Worm (Caenorhabditis elegans): ENCODE results near the gene abhd-3.2.

Gene abhd-3.2

DNA sequence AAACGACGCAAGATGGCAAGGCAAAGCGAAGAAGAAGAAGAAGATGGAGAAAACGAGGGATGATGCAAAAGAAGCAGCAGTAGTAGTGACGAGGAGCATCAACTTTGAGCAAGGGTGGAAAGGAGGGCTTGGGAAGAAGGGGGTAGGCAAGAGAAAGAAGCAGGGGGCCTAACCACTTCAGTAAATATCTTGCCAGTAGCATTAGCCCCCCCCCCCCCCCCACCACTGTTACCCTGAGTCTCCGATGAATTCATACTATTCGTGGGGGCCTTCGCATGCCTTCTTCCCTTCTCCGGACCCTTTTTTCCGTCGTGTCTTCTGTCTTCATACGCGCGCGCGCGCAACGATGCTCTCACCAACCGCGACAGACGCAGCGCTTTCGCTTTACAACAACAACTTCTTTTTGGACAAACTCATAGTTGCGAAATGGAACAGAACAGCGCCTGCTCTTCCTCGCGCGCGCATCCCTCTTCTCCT, 44.1 kb upstream of the abhd-3.2 start (continued):
- TF ChIP-seq swsn-7 (tag; optimal IDR thresholded peaks at IDR 0.05) = peak; percentile 23
- no peak for TF ChIP-seq egl-27 (tag; optimal IDR thresholded peaks at IDR 0.05)
- no peak for TF ChIP-seq pag-3 (tag; optimal IDR thresholded peaks at IDR 0.05; ENCODE audit: borderline replicate concordance, insufficient read depth)

DNA sequence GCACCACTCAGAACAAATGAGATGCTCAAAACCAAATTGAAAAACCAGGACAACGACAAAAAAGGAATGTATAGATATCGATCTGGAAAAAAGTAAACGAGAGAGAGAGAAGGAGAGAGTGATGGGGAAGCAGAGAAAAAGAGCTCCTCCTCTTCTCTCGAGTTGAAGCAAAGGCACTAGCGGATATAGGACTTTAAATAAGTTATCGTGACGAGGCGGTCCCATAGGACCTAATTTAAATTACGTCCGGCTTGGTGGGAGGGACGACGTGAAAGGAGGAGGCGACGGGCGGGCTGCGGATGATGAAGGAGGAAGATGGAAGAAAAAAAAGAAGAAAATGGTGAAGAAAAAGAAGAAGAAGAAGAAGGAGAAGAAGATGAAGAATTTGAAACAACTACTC, 40.8 kb upstream of the abhd-3.2 start:
- no peak for TF ChIP-seq nhr-237 (tag; optimal IDR thresholded peaks at IDR 0.05)
- no peak for TF ChIP-seq ceh-82 (tag; optimal IDR thresholded peaks at IDR 0.05)
- no peak for TF ChIP-seq C16A3.4 (tag; optimal IDR thresholded peaks at IDR 0.05)
- no peak for TF ChIP-seq zag-1 (tag; optimal IDR thresholded peaks at IDR 0.05)
- TF ChIP-seq egl-13 (tag; optimal IDR thresholded peaks at IDR 0.05) = peak; percentile 52
- TF ChIP-seq C34B4.2 (tag; optimal IDR thresholded peaks at IDR 0.05) = no peak
- TF ChIP-seq swsn-7 (tag; optimal IDR thresholded peaks at IDR 0.05) = peak; percentile 29
- no peak for TF ChIP-seq rnt-1 (tag; optimal IDR thresholded peaks at IDR 0.05)
- TF ChIP-seq ceh-8 (GFP tag; optimal IDR thresholded peaks at IDR 0.05) = peak; percentile 60
- peak; percentile 1 for TF ChIP-seq snu-23 (GFP tag; optimal IDR thresholded peaks at IDR 0.05)
- TF ChIP-seq elt-3 (tag; optimal IDR thresholded peaks at IDR 0.05) = no peak
- peak; percentile 85 for TF ChIP-seq lin-14 (GFP tag; optimal IDR thresholded peaks at IDR 0.05)
- TF ChIP-seq dsc-1 (tag; optimal IDR thresholded peaks at IDR 0.05) = peak; percentile 47
- TF ChIP-seq nhr-71 (tag; optimal IDR thresholded peaks at IDR 0.05) = peak; percentile 63
- peak; percentile 54 for TF ChIP-seq tbx-2 (tag; optimal IDR thresholded peaks at IDR 0.05)
- TF ChIP-seq hlh-4 (tag; optimal IDR thresholded peaks at IDR 0.05) = no peak
- no peak for TF ChIP-seq lin-39 (tag; optimal IDR thresholded peaks at IDR 0.05)
- TF ChIP-seq ces-1 (GFP tag; optimal IDR thresholded peaks at IDR 0.05) = peak; percentile 67
- TF ChIP-seq ztf-11 (tag; optimal IDR thresholded peaks at IDR 0.05) = peak in 1 of 2 experiments; percentile 25
- TF ChIP-seq sox-4 (tag; optimal IDR thresholded peaks at IDR 0.05) = peak; percentile 12
- no peak for TF ChIP-seq nhr-19 (GFP tag; conservative IDR thresholded peaks at IDR 0.05)
- TF ChIP-seq nhr-20 (tag; optimal IDR thresholded peaks at IDR 0.05) = no peak
- TF ChIP-seq pqm-1 (tag; optimal IDR thresholded peaks at IDR 0.05) = no peak
- peak; percentile 28 for TF ChIP-seq mep-1 (tag; optimal IDR thresholded peaks at IDR 0.05)
- peak; percentile 46 for TF ChIP-seq nhr-47 (tag; optimal IDR thresholded peaks at IDR 0.05)
- peak; percentile 31 for TF ChIP-seq skn-1 (tag; optimal IDR thresholded peaks at IDR 0.05)
- TF ChIP-seq mab-9 (GFP tag; IDR thresholded peaks at IDR 0.05) = 0 out of 2 replicates have a peak, but pooled peaks have one; percentile 42
- no peak for TF ChIP-seq ztf-4 (tag; optimal IDR thresholded peaks at IDR 0.05)

DNA sequence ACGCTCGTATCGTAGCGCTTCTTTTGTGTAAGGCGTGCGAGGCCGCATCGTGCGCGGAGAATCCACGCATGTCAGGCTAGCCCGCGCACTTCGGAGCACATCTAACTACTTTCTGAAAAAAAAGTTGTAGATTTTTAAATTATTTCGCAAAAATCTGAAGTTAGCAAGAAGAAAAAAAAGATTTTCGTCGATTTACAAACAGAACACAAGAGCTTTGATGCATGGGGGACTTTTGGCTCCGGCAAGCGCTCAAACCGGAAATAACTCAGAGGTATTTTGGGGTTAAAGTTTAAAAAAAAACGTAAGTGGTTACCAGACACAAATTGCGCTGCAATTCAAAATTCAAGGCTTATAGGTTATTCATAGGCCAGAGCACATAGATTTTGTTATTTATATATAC, 39.6 kb upstream of the abhd-3.2 start, which contains the start of the genes F55A4.13 and nlf-1:
TSS of gene F55A4.13 (minus strand) at position 101 of the 400 bp plus-strand sequence.
TSS of gene nlf-1 (minus strand) at position 112 of the 400 bp plus-strand sequence.
- TF ChIP-seq dsc-1 (tag; optimal IDR thresholded peaks at IDR 0.05) (no peak), hlh-17 (GFP tag; optimal IDR thresholded peaks at IDR 0.05; ENCODE audit: borderline replicate concordance) (no peak), hlh-4 (tag; optimal IDR thresholded peaks at IDR 0.05) (no peak), F16B12.6 (tag; optimal IDR thresholded peaks at IDR 0.05) (no peak), pqm-1 (tag; optimal IDR thresholded peaks at IDR 0.05) (no peak), aha-1 (tag; optimal IDR thresholded peaks at IDR 0.05) (no peak), fkh-4 (tag; optimal IDR thresholded peaks at IDR 0.05; ENCODE audit: borderline replicate concordance) (no peak), pag-3 (tag; optimal IDR thresholded peaks at IDR 0.05; ENCODE audit: borderline replicate concordance, insufficient read depth) (no peak), elt-3 (tag; optimal IDR thresholded peaks at IDR 0.05) (no peak), nhr-11 (tag; optimal IDR thresholded peaks at IDR 0.05) (no peak), ceh-90 (tag; optimal IDR thresholded peaks at IDR 0.05) (no peak), jun-1 (tag; optimal IDR thresholded peaks at IDR 0.05) (no peak), nhr-71 (tag; optimal IDR thresholded peaks at IDR 0.05) (no peak), fos-1 (tag; optimal IDR thresholded peaks at IDR 0.05) (no peak), zag-1 (tag; optimal IDR thresholded peaks at IDR 0.05) (no peak), grh-1 (GFP tag; IDR thresholded peaks at IDR 0.05) (no peak), irx-1 (tag; optimal IDR thresholded peaks at IDR 0.05) (no peak), efl-3 (GFP tag; optimal IDR thresholded peaks at IDR 0.05) (no peak), ceh-8 (GFP tag; optimal IDR thresholded peaks at IDR 0.05) (no peak)
